Worm (Caenorhabditis elegans): ENCODE results near the gene tag-294.

Gene tag-294

DNA sequence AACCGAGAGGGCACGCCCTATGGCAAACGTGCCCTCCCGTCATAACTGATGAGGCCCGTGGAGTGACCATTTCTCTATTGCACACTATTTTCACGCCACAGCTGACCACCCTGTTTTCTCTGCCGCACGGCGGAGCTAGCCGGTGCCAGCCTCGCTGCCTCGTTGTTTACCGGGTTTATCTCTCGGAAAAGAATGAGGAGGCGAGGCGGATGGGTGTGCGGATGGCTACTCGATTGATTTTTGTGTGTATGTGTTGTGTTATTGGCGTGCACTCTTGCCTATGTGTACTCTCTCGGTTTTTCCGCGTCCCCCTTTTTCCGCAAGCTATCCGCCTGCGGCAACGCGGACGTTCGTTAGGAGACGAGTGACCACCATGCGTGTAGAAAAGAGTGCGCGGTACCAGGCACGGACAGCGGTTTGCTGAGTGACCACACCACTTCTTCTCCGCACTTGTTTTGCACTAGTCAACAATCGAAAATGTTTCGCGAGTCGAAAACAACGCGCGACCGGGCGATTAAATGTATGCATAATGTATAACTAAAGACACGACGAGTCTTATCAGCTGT is 48.9 kb upstream of the tag-294 start (continued):
- TF ChIP-seq nhr-80 (tag; optimal IDR thresholded peaks at IDR 0.05) (no peak), snpc-4 (GFP tag; optimal IDR thresholded peaks at IDR 0.05) (no peak), snpc-4 (tag; optimal IDR thresholded peaks at IDR 0.05) (no peak), hlh-12 (tag; optimal IDR thresholded peaks at IDR 0.05) (no peak), ekl-4 (GFP tag; IDR thresholded peaks at IDR 0.05) (no peak), atf-7 (tag; optimal IDR thresholded peaks at IDR 0.05) (no peak), snpc-1.1 (tag; optimal IDR thresholded peaks at IDR 0.05; ENCODE audit: insufficient read depth) (no peak), nfya-1 (tag; optimal IDR thresholded peaks at IDR 0.05; ENCODE audit: borderline replicate concordance, insufficient read depth) (no peak), repo-1 (tag; optimal IDR thresholded peaks at IDR 0.05) (no peak), F10E7.11 (tag; optimal IDR thresholded peaks at IDR 0.05) (no peak), xnd-1 (tag; optimal IDR thresholded peaks at IDR 0.05) (no peak), hmg-1.2 (GFP tag; IDR thresholded peaks at IDR 0.05) (peak; percentile 39; the same call in 1 of the 2 replicates), F23B12.7 (tag; optimal IDR thresholded peaks at IDR 0.05; ENCODE audit: insufficient read depth) (no peak), ztf-25 (GFP tag; IDR thresholded peaks at IDR 0.05) (no peak), rcor-1 (GFP tag; IDR thresholded peaks at IDR 0.05) (0 out of 2 replicates have a peak, but pooled peaks have one; percentile 6), lsl-1 (GFP tag; optimal IDR thresholded peaks at IDR 0.05) (no peak), ztf-6 (GFP tag; IDR thresholded peaks at IDR 0.05) (no peak), ztf-28 (GFP tag; IDR thresholded peaks at IDR 0.05) (no peak), B0261.1 (tag; optimal IDR thresholded peaks at IDR 0.05) (no peak), rpc-1 (optimal IDR thresholded peaks at IDR 0.05) (no peak), rpc-1 (tag; optimal IDR thresholded peaks at IDR 0.05) (no peak), attf-6 (GFP tag; IDR thresholded peaks at IDR 0.05) (no peak), ets-4 (GFP tag; optimal IDR thresholded peaks at IDR 0.05) (no peak), snpc-1.3 (tag; optimal IDR thresholded peaks at IDR 0.05; ENCODE audit: insufficient read depth) (no peak), somi-1 (GFP tag; optimal IDR thresholded peaks at IDR 0.05) (peak; percentile 31), madf-10 (tag; optimal IDR thresholded peaks at IDR 0.05) (no peak), K12H6.12 (tag; optimal IDR thresholded peaks at IDR 0.05) (peak; percentile 67), nhr-90 (tag; optimal IDR thresholded peaks at IDR 0.05) (no peak), hmg-20 (GFP tag; IDR thresholded peaks at IDR 0.05) (no peak), dpff-1 (tag; optimal IDR thresholded peaks at IDR 0.05) (no peak), F57A8.1 (GFP tag; optimal IDR thresholded peaks at IDR 0.05) (no peak), F39B2.1 (GFP tag; IDR thresholded peaks at IDR 0.05) (no peak), nhr-27 (tag; optimal IDR thresholded peaks at IDR 0.05) (no peak), sdz-38 (tag; optimal IDR thresholded peaks at IDR 0.05) (no peak), dpl-1 (GFP tag; optimal IDR thresholded peaks at IDR 0.05) (no peak), zim-3 (tag; optimal IDR thresholded peaks at IDR 0.05) (peak; percentile 46), ceh-100 (GFP tag; IDR thresholded peaks at IDR 0.05) (no peak), let-607 (tag; optimal IDR thresholded peaks at IDR 0.05) (no peak), ceh-58 (GFP tag; IDR thresholded peaks at IDR 0.05) (no peak), egrh-3 (GFP tag; IDR thresholded peaks at IDR 0.05) (no peak; the same call in 1 of the 2 replicates), K11D2.4 (GFP tag; IDR thresholded peaks at IDR 0.05) (no peak), madf-3 (GFP tag; IDR thresholded peaks at IDR 0.05) (no peak), B0019.2 (GFP tag; conservative IDR thresholded peaks at IDR 0.05) (no peak), cebp-2 (GFP tag; IDR thresholded peaks at IDR 0.05) (no peak), dox-1 (GFP tag; IDR thresholded peaks at IDR 0.05) (no peak), F22D6.2 (tag; optimal IDR thresholded peaks at IDR 0.05) (no peak), egl-18 (GFP tag; IDR thresholded peaks at IDR 0.05) (0 out of 2 replicates have a peak, but pooled peaks have one; percentile 25), athp-1 (tag; optimal IDR thresholded peaks at IDR 0.05) (no peak), ceh-91 (GFP tag; IDR thresholded peaks at IDR 0.05) (no peak)
